In the genomic region with DNA sequence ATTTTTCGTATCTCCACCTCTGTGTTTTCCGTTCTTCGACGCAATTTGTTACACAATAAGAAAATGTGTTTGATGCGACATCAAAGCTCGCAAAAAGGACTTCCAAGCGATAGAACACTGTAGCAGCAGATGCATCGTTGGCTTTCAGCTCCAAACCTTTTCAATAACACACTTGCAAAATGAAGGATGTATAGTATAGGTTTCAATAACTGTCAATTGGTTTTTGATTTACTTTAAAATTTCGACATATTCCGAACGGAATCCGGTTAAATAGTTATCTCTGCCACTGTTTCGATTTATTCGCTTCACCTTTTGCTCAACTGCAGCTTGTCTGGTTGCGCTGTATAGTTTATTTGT, we compare ENCODE assay signal across 1 fruit fly cellular context.
TF ChIP-seq lines count a peak whose summit lies in the region.

No protein-coding gene starts in this region.

TF ChIP-seq in whole organism, prepupa, 60 proteins besides CTCF, POLR2A, EP300 and RAD21 (continued from another document):
- TF ChIP-seq esn (GFP tag; optimal IDR thresholded peaks at IDR 0.05; lab: Kevin White, UChicago) (peak; percentile 49), CG11902 (GFP tag; optimal IDR thresholded peaks at IDR 0.05; lab: Kevin White, UChicago) (peak; percentile 1), CG32006 (GFP tag; optimal IDR thresholded peaks at IDR 0.05; lab: Kevin White, UChicago) (peak; percentile 13), fd59A (GFP tag; optimal IDR thresholded peaks at IDR 0.05; lab: Kevin White, UChicago) (peak; percentile 50), cyc (GFP tag; optimal IDR thresholded peaks at IDR 0.05; lab: Kevin White, UChicago) (no peak), Sox102F (GFP tag; optimal IDR thresholded peaks at IDR 0.05; lab: Kevin White, UChicago) (peak; percentile 44), Eip78C (GFP tag; lab: Kevin White, UChicago) (peak; percentile 76), Sox14 (GFP tag; optimal IDR thresholded peaks at IDR 0.05; lab: Kevin White, UChicago) (peak; percentile 38), CG8632 (GFP tag; optimal IDR thresholded peaks at IDR 0.05; lab: Kevin White, UChicago) (peak; percentile 46), CG7368 (GFP tag; optimal IDR thresholded peaks at IDR 0.05; lab: Kevin White, UChicago) (no peak), fkh (GFP tag; optimal IDR thresholded peaks at IDR 0.05; lab: Kevin White, UChicago) (no peak), Eip75B (GFP tag; optimal IDR thresholded peaks at IDR 0.05; lab: Kevin White, UChicago) (peak; percentile 31), lz (GFP tag; optimal IDR thresholded peaks at IDR 0.05; lab: Kevin White, UChicago) (peak; percentile 40), Met (GFP tag; optimal IDR thresholded peaks at IDR 0.05; lab: Kevin White, UChicago) (peak; percentile 52), net (GFP tag; optimal IDR thresholded peaks at IDR 0.05; lab: Kevin White, UChicago) (peak; percentile 9), Ets96B (tag; optimal IDR thresholded peaks at IDR 0.05; lab: Kevin White, UChicago) (peak; percentile 46), fd85E (GFP tag; optimal IDR thresholded peaks at IDR 0.05; lab: Kevin White, UChicago) (no peak), Hr4 (GFP tag; optimal IDR thresholded peaks at IDR 0.05; lab: Kevin White, UChicago) (no peak), CG10669 (GFP tag; optimal IDR thresholded peaks at IDR 0.05; lab: Kevin White, UChicago) (peak; percentile 50), dsx (GFP tag; optimal IDR thresholded peaks at IDR 0.05; lab: Kevin White, UChicago; ENCODE audit: poor library complexity, severe bottlenecking) (peak; percentile 32), CG6276 (GFP tag; optimal IDR thresholded peaks at IDR 0.05; lab: Kevin White, UChicago) (no peak), CG10631 (GFP tag; optimal IDR thresholded peaks at IDR 0.05; lab: Kevin White, UChicago) (peak; percentile 50), Sox15 (GFP tag; optimal IDR thresholded peaks at IDR 0.05; lab: Kevin White, UChicago) (peak; percentile 11), Lpt (GFP tag; optimal IDR thresholded peaks at IDR 0.05; lab: Kevin White, UChicago) (no peak), topi (GFP tag; optimal IDR thresholded peaks at IDR 0.05; lab: Kevin White, UChicago) (peak; percentile 41), acj6 (GFP tag; optimal IDR thresholded peaks at IDR 0.05; lab: Kevin White, UChicago) (peak; percentile 37), CG9139 (GFP tag; optimal IDR thresholded peaks at IDR 0.05; lab: Kevin White, UChicago) (no peak), svp (GFP tag; lab: Kevin White, UChicago) (no peak), CG8119 (GFP tag; IDR thresholded peaks at IDR 0.05; lab: Robert Waterston, UW) (no peak), CG3032 (tag; optimal IDR thresholded peaks at IDR 0.05; lab: Kevin White, UChicago) (peak; percentile 54), pdm3 (GFP tag; optimal IDR thresholded peaks at IDR 0.05; lab: Kevin White, UChicago) (peak; percentile 27), CG3919 (GFP tag; optimal IDR thresholded peaks at IDR 0.05; lab: Kevin White, UChicago) (peak; percentile 41), salr (GFP tag; optimal IDR thresholded peaks at IDR 0.05; lab: Kevin White, UChicago) (peak; percentile 1 to 18)
